Fruit fly (Drosophila melanogaster) whole organism, embryonic: ENCODE results near the gene RhoBTB.

Experiments
- Abd-B ChIP-seq: fragments of 200-800 bp; sonication (Bioruptor generic); optimal IDR thresholded peaks from 2 replicates; lab custom pipeline; 2018; ENCODE audit warnings: missing biosample characterization, mild to moderate bottlenecking, missing genetic modification characterization, moderate library complexity
- Adf1 ChIP-seq: fragments of 200-800 bp; sonication (Bioruptor generic); IDR thresholded peaks from 2 replicates; pipeline ENCODE4 v1.3.6; 2022; ENCODE audit warnings: missing biosample characterization, missing genetic modification characterization
- BtbVII ChIP-seq: fragments of 200-800 bp; sonication (Bioruptor generic); optimal IDR thresholded peaks from 3 replicates; lab custom pipeline; 2017; ENCODE audit warnings: missing biosample characterization, mild to moderate bottlenecking, missing genetic modification characterization
- CG10147 ChIP-seq: fragments of 200-800 bp; sonication (Bioruptor generic); optimal IDR thresholded peaks from 2 replicates; lab custom pipeline; 2019; ENCODE audit warnings: missing biosample characterization, mild to moderate bottlenecking, missing genetic modification characterization, moderate library complexity
- CG10274 ChIP-seq: fragments of 200-800 bp; sonication (Bioruptor generic); optimal IDR thresholded peaks from 3 replicates; lab custom pipeline; 2017; ENCODE audit warnings: missing biosample characterization, mild to moderate bottlenecking, missing genetic modification characterization
- CG10366 ChIP-seq: fragments of 200-800 bp; sonication (Bioruptor generic); IDR thresholded peaks from 2 replicates; pipeline ENCODE4 v1.3.6; 2022; ENCODE audit warnings: missing biosample characterization, missing genetic modification characterization
- CG17612 ChIP-seq: fragments of 200-800 bp; sonication (Bioruptor generic); IDR thresholded peaks from 2 replicates; pipeline ENCODE4 v1.3.6; 2022; ENCODE audit warnings: missing biosample characterization, missing genetic modification characterization
- CG2129 ChIP-seq: fragments of 200-800 bp; sonication (Bioruptor generic); IDR thresholded peaks from 2 replicates; pipeline ENCODE4 v1.3.6; 2022; ENCODE audit warnings: missing biosample characterization, missing genetic modification characterization; ENCODE audit not compliant: partially characterized antibody
- CG4328 ChIP-seq: fragments of 200-800 bp; sonication (Bioruptor generic); optimal IDR thresholded peaks from 3 replicates; lab custom pipeline; 2017; ENCODE audit warnings: missing biosample characterization, missing genetic modification reagents, missing genetic modification characterization
- CG4820 ChIP-seq: fragments of 200-800 bp; sonication (Bioruptor generic); optimal IDR thresholded peaks from 3 replicates; lab custom pipeline; 2016; ENCODE audit warnings: missing biosample characterization, missing genetic modification characterization
- CG7556 ChIP-seq: fragments of 200-800 bp; sonication (Bioruptor generic); optimal IDR thresholded peaks from 2 replicates; lab custom pipeline; 2017; ENCODE audit warnings: missing biosample characterization, mild to moderate bottlenecking, missing genetic modification characterization
- CG7987 ChIP-seq: fragments of 200-800 bp; sonication (Bioruptor generic); optimal IDR thresholded peaks from 2 replicates; lab custom pipeline; 2018; ENCODE audit warnings: missing biosample characterization, mild to moderate bottlenecking, missing genetic modification characterization, moderate library complexity
- CG8281 ChIP-seq: fragments of 200-800 bp; sonication (Bioruptor generic); optimal IDR thresholded peaks from 2 replicates; lab custom pipeline; 2018; ENCODE audit warnings: missing biosample characterization, mild to moderate bottlenecking, missing genetic modification characterization, moderate library complexity
- CG8924 ChIP-seq: fragments of 200-800 bp; optimal IDR thresholded peaks from 3 replicates; lab custom pipeline; 2019; ENCODE audit warnings: missing biosample characterization, mild to moderate bottlenecking, missing genetic modification characterization, moderate library complexity
- CTCF ChIP-seq: fragments of 200-800 bp; sonication (Bioruptor generic); optimal IDR thresholded peaks from 2 replicates; lab custom pipeline; 2017; ENCODE audit warnings: missing biosample characterization, mild to moderate bottlenecking, missing genetic modification characterization, moderate library complexity
- CrebB ChIP-seq: fragments of 200-800 bp; sonication (Bioruptor generic); optimal IDR thresholded peaks from 3 replicates; lab custom pipeline; 2018; ENCODE audit warnings: missing biosample characterization, mild to moderate bottlenecking, missing genetic modification characterization
- Deaf1 ChIP-seq: fragments of 200-800 bp; optimal IDR thresholded peaks from 3 replicates; lab custom pipeline; 2019; ENCODE audit warnings: missing biosample characterization, mild to moderate bottlenecking, missing genetic modification characterization, moderate library complexity
- Dip3 ChIP-seq: fragments of 200-800 bp; sonication (Bioruptor generic); optimal IDR thresholded peaks from 3 replicates; lab custom pipeline; 2016; ENCODE audit warnings: missing biosample characterization, missing genetic modification characterization
- Dref ChIP-seq: fragments of 200-800 bp; sonication (Bioruptor generic); IDR thresholded peaks from 2 replicates; pipeline ENCODE4 v1.3.6; 2022; ENCODE audit warnings: missing biosample characterization, missing genetic modification characterization
- Drgx ChIP-seq: fragments of 200-800 bp; sonication (Bioruptor generic); IDR thresholded peaks from 2 replicates; pipeline ENCODE4 v1.3.6; 2022; ENCODE audit warnings: missing biosample characterization, missing genetic modification characterization
- Eip74EF ChIP-seq, 2 experiments: fragments of 200-800 bp in 1 of 2; fragments of >200 bp in 1 of 2; sonication (Bioruptor generic) in 1 of 2; optimal IDR thresholded peaks; 2 replicates each; lab custom pipeline; 2017 to 2019; ENCODE audit warnings: missing biosample characterization in 2 of 2, missing genetic modification characterization in 2 of 2, mild to moderate bottlenecking in 1 of 2, moderate library complexity in 1 of 2
- Ets65A ChIP-seq: fragments of 200-800 bp; sonication (Bioruptor generic); peaks from one replicate; lab custom pipeline; 2016; ENCODE audit warnings: missing biosample characterization, missing genetic modification characterization
- Ets97D ChIP-seq: fragments of 200-800 bp; sonication (Bioruptor generic); optimal IDR thresholded peaks from 3 replicates; lab custom pipeline; 2016; ENCODE audit warnings: missing biosample characterization, missing genetic modification characterization
- HmgZ ChIP-seq: fragments of 200-800 bp; sonication (Bioruptor generic); optimal IDR thresholded peaks from 2 replicates; lab custom pipeline; 2018; ENCODE audit warnings: missing biosample characterization, mild to moderate bottlenecking, missing genetic modification characterization
- Hr39 ChIP-seq: fragments of >200 bp; optimal IDR thresholded peaks from 2 replicates; lab custom pipeline; 2017
- Hsf ChIP-seq: fragments of 200-800 bp; sonication (Bioruptor generic); optimal IDR thresholded peaks from 3 replicates; lab custom pipeline; 2016; ENCODE audit warnings: missing biosample characterization, missing genetic modification characterization
- Jarid2 ChIP-seq: fragments of 200-800 bp; sonication (Bioruptor generic); optimal IDR thresholded peaks from 3 replicates; lab custom pipeline; 2017; ENCODE audit warnings: mild to moderate bottlenecking, missing biosample characterization, missing genetic modification reagents, missing genetic modification characterization
- MBD-R2 ChIP-seq: fragments of 200-800 bp; sonication (Bioruptor generic); IDR thresholded peaks from 2 replicates; pipeline ENCODE4 v1.3.6; 2022; ENCODE audit warnings: missing biosample characterization, missing genetic modification characterization
- MESR4 ChIP-seq: fragments of 200-800 bp; sonication (Bioruptor generic); optimal IDR thresholded peaks from 2 replicates; lab custom pipeline; 2018; ENCODE audit warnings: missing biosample characterization, mild to moderate bottlenecking, missing genetic modification characterization, moderate library complexity
- Trl ChIP-seq, 3 experiments: fragments of >200 bp in 2 of 3; fragments of 200-800 bp in 1 of 3; sonication (Bioruptor generic) in 1 of 3; optimal IDR thresholded peaks; 2 replicates in 1 of 3; 3 replicates in 2 of 3; lab custom pipeline; 2016 to 2017; ENCODE audit warnings: missing biosample characterization in 1 of 3, missing genetic modification characterization in 1 of 3
- Usf ChIP-seq: fragments of 200-800 bp; sonication (Bioruptor generic); optimal IDR thresholded peaks from 2 replicates; lab custom pipeline; 2017; ENCODE audit warnings: missing genotype, missing biosample characterization, missing genetic modification characterization
- ab ChIP-seq: fragments of 200-800 bp; sonication (Bioruptor generic); optimal IDR thresholded peaks from 2 replicates; lab custom pipeline; 2016; ENCODE audit warnings: missing biosample characterization, missing genetic modification characterization
- ara ChIP-seq: fragments of 200-800 bp; sonication (Bioruptor generic); IDR thresholded peaks from 2 replicates; pipeline ENCODE4 v1.3.6; 2022; ENCODE audit warnings: missing biosample characterization, missing genetic modification characterization
- fd3F ChIP-seq: fragments of 200-800 bp; sonication (Bioruptor generic); optimal IDR thresholded peaks from 2 replicates; lab custom pipeline; 2018; ENCODE audit warnings: missing biosample characterization, mild to moderate bottlenecking, missing genetic modification characterization, moderate library complexity
- fru ChIP-seq: fragments of >200 bp; optimal IDR thresholded peaks from 2 replicates; lab custom pipeline; 2017
- gt ChIP-seq: fragments of 200-800 bp; sonication (Bioruptor generic); IDR thresholded peaks from 2 replicates; pipeline ENCODE4 v1.3.6; 2022; ENCODE audit warnings: missing biosample characterization, missing genetic modification characterization
- jigr1 ChIP-seq: fragments of 200-800 bp; sonication (Bioruptor generic); IDR thresholded peaks from 3 replicates; pipeline ENCODE4 v1.3.6; 2022; ENCODE audit warnings: missing biosample characterization, missing genetic modification characterization
- kay ChIP-seq: fragments of 200-800 bp; sonication (Bioruptor generic); optimal IDR thresholded peaks from 2 replicates; lab custom pipeline; 2016; ENCODE audit warnings: missing biosample characterization, missing genetic modification characterization
- mam ChIP-seq: fragments of 200-800 bp; sonication (Bioruptor generic); optimal IDR thresholded peaks from 3 replicates; lab custom pipeline; 2016; ENCODE audit warnings: missing biosample characterization, missing genetic modification characterization
- phol ChIP-seq: fragments of 200-800 bp; sonication (Bioruptor generic); optimal IDR thresholded peaks from 3 replicates; lab custom pipeline; 2018; ENCODE audit warnings: missing biosample characterization, mild to moderate bottlenecking, missing genetic modification characterization, moderate library complexity
- prd ChIP-seq, 3 experiments: fragments of >200 bp in 2 of 3; fragments of 200-800 bp in 1 of 3; sonication (Bioruptor generic) in 1 of 3; optimal IDR thresholded peaks in 2 of 3; IDR thresholded peaks in 1 of 3; 2 replicates in 2 of 3; 3 replicates in 1 of 3; pipeline versions ENCODE4 v1.3.6 to Lab custom; 2017 to 2022; ENCODE audit warnings: missing biosample characterization in 1 of 3, missing genetic modification characterization in 1 of 3
- pum ChIP-seq: fragments of 200-800 bp; sonication (Bioruptor generic); optimal IDR thresholded peaks from 2 replicates; lab custom pipeline; 2016; ENCODE audit warnings: missing biosample characterization, missing genetic modification characterization
- rib ChIP-seq: fragments of 200-800 bp; sonication (Bioruptor generic); IDR thresholded peaks from 2 replicates; pipeline ENCODE4 v1.3.6; 2022; ENCODE audit warnings: missing biosample characterization, missing genetic modification characterization
- sd ChIP-seq: fragments of 200-800 bp; sonication (Bioruptor generic); optimal IDR thresholded peaks from 3 replicates; lab custom pipeline; 2018; ENCODE audit warnings: missing biosample characterization, mild to moderate bottlenecking, missing genetic modification characterization, moderate library complexity
- so ChIP-seq: fragments of 200-800 bp; sonication (Bioruptor generic); IDR thresholded peaks from 3 replicates; pipeline ENCODE4 v1.3.6; 2022; ENCODE audit warnings: missing biosample characterization, missing genetic modification characterization
- stwl ChIP-seq: fragments of 200-800 bp; sonication (Bioruptor generic); optimal IDR thresholded peaks from 3 replicates; lab custom pipeline; 2018; ENCODE audit warnings: missing biosample characterization, mild to moderate bottlenecking, missing genetic modification characterization, moderate library complexity
- tio ChIP-seq: fragments of 200-800 bp; sonication (Bioruptor generic); optimal IDR thresholded peaks from 2 replicates; lab custom pipeline; 2017; ENCODE audit warnings: missing biosample characterization, missing genetic modification characterization, inconsistent platforms
- wdn ChIP-seq: fragments of 200-800 bp; sonication (Bioruptor generic); IDR thresholded peaks from 2 replicates; pipeline ENCODE4 v1.3.6; 2022; ENCODE audit warnings: missing biosample characterization, missing genetic modification characterization
- zen2 ChIP-seq: fragments of 200-800 bp; sonication (Bioruptor generic); IDR thresholded peaks from 3 replicates; pipeline ENCODE4 v1.3.6; 2022; ENCODE audit warnings: missing biosample characterization, missing genetic modification characterization; ENCODE audit not compliant: partially characterized antibody
- zf30C ChIP-seq: fragments of 200-800 bp; sonication (Bioruptor generic); optimal IDR thresholded peaks from 3 replicates; lab custom pipeline; 2018; ENCODE audit warnings: missing biosample characterization, mild to moderate bottlenecking, missing genetic modification characterization

Gene RhoBTB

DNA sequence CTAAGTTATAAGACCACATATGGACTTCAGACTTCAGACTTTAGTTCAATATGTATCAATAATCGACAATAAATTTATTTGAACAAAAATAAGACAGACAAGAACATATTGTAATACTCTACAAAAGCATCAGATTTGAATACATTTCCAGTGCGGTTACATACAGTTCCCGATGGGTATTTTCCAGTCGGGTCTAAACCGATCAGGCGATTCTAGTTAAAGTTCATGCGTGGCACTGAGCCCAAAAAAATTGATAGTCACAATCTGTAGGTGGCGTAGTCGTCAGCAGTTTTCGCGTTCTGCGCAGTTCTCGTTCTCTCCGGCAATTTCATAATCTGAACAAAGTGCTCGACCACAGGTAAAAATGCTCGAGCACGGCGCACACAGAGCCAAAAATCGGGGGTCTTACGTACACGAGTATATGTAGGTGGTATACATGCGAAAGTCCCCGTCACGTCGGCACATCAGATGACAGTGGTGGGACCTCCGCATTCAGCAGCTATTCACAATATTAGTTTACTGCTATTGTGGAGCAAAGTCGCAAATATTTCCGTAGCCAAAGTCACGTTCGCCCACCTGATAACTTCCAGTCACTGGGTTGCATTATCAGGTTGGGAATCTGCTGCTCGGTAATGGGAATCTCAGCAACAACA is 19.3 kb downstream of the RhoBTB start:
- TF ChIP-seq stwl (tag; lab: Kevin White, UChicago) (no peak), Usf (GFP tag; lab: Kevin White, UChicago) (peak; percentile 1), so (GFP tag; lab: Robert Waterston, UW) (peak; percentile 38; the same call in 2 of the 3 replicates), Hsf (GFP tag; lab: Kevin White, UChicago) (peak; percentile 62), CG10147 (GFP tag; lab: Kevin White, UChicago) (peak; percentile 3), CG2129 (GFP tag; lab: Robert Waterston, UW) (no peak), fru (no peak), MBD-R2 (GFP tag; lab: Robert Waterston, UW) (peak; percentile 42; the same call in 1 of the 2 replicates), ab (GFP tag; lab: Kevin White, UChicago) (peak; percentile 39), CTCF (GFP tag; lab: Kevin White, UChicago) (peak; percentile 63), zen2 (no peak), kay (GFP tag; lab: Kevin White, UChicago) (no peak), CG4820 (GFP tag; lab: Kevin White, UChicago) (peak; percentile 59), CrebB (tag; lab: Kevin White, UChicago) (peak; percentile 44), Abd-B (GFP tag; lab: Kevin White, UChicago) (no peak), Jarid2 (no peak), CG4328 (GFP tag; lab: Kevin White, UChicago) (peak; percentile 34), Deaf1 (tag; lab: Kevin White, UChicago) (peak; percentile 37), MESR4 (GFP tag; lab: Kevin White, UChicago) (no peak), Adf1 (GFP tag; lab: Robert Waterston, UW) (peak; percentile 55), CG8281 (tag; lab: Kevin White, UChicago) (peak; percentile 12), tio (peak; percentile 24), Dip3 (GFP tag; lab: Kevin White, UChicago) (peak; percentile 80), zf30C (GFP tag; lab: Kevin White, UChicago) (peak; percentile 9), Drgx (GFP tag; lab: Robert Waterston, UW) (0 out of 2 replicates have a peak, but pooled peaks have one; percentile 38), Dref (GFP tag; lab: Robert Waterston, UW) (0 out of 2 replicates have a peak, but pooled peaks have one; percentile 15), HmgZ (tag; lab: Kevin White, UChicago) (peak; percentile 72), BtbVII (GFP tag; lab: Kevin White, UChicago) (peak; percentile 65), pum (GFP tag; lab: Kevin White, UChicago) (no peak), fd3F (GFP tag; lab: Kevin White, UChicago) (peak; percentile 7), CG17612 (GFP tag; lab: Robert Waterston, UW) (no peak), CG10366 (GFP tag; lab: Robert Waterston, UW) (peak; percentile 31; the same call in 1 of the 2 replicates), CG7556 (GFP tag; lab: Kevin White, UChicago) (peak; percentile 51), gt (GFP tag; lab: Robert Waterston, UW) (no peak), mam (GFP tag; lab: Kevin White, UChicago) (peak; percentile 58), CG8924 (tag; lab: Kevin White, UChicago) (peak; percentile 52), wdn (0 out of 2 replicates have a peak, but pooled peaks have one; percentile 7), ara (GFP tag; lab: Robert Waterston, UW) (no peak), Trl (optimal IDR thresholded peaks at IDR 0.05; lab: Kevin White, UChicago) (peak in 1 of 2 experiments; percentile 5), Trl (GFP tag; optimal IDR thresholded peaks at IDR 0.05; lab: Kevin White, UChicago) (no peak), Ets65A (GFP tag; lab: Kevin White, UChicago) (peak; percentile 31), CG7987 (GFP tag; lab: Kevin White, UChicago) (peak; percentile 44), Eip74EF (GFP tag; optimal IDR thresholded peaks at IDR 0.05; lab: Kevin White, UChicago) (no peak), rib (GFP tag; lab: Robert Waterston, UW) (no peak), prd (optimal IDR thresholded peaks at IDR 0.05; lab: Kevin White, UChicago) (no peak), prd (GFP tag; IDR thresholded peaks at IDR 0.05; lab: Robert Waterston, UW) (peak; percentile 51), Ets97D (GFP tag; lab: Kevin White, UChicago) (peak; percentile 11), jigr1 (GFP tag; lab: Robert Waterston, UW) (no peak), Hr39 (lab: Kevin White, UChicago) (no peak), CG10274 (peak; percentile 13), phol (tag; lab: Kevin White, UChicago) (peak; percentile 9), sd (tag; lab: Kevin White, UChicago) (peak; percentile 70)
